Worm (Caenorhabditis elegans): Measurements from ENCODE around the gene ZK945.8.
A peak's percentile ranks its signal among the peaks of the same experiment; 100 is the strongest.

ZK945.8 gene

DNA sequence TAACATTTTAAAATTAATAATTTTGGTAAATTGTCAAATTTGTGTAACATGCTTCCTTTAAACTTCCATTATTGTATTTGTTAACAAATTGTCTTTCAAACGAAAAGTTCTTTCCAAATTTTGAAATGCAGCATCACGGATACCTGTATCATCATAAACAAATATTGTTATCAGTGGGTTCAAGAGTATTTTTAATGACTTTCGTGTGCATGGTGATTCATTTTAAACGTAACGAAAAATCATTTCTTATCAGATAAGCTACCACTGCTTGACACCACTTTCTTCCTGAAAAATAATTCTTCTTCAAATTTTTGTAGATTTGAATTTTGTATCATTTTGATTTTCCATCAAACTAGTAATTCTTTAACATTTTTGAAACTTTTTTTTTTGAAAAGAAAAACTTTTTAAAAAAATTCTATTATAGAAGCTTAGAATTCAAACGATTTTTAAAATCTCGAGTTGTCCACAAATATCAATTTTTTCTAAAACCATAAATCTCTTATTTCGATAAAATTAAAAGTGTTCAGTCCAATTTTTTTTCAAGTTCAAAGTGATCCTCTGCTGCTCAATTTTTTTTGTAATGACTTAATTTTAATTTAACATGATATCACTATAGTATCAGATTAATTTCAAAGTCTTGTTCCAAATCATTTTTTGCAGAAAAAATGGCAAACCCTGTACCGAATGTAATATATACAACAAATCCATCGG lies 26.0 kb downstream of the ZK945.8 start, which contains the start of gene F27E5.9:
TSS of gene F27E5.9 (plus strand) at position 661 of the 711 bp plus-strand sequence.
- TF ChIP-seq ceh-48 (tag; optimal IDR thresholded peaks at IDR 0.05) (no peak), elt-2 (tag; optimal IDR thresholded peaks at IDR 0.05) (peak; percentile 66)

DNA sequence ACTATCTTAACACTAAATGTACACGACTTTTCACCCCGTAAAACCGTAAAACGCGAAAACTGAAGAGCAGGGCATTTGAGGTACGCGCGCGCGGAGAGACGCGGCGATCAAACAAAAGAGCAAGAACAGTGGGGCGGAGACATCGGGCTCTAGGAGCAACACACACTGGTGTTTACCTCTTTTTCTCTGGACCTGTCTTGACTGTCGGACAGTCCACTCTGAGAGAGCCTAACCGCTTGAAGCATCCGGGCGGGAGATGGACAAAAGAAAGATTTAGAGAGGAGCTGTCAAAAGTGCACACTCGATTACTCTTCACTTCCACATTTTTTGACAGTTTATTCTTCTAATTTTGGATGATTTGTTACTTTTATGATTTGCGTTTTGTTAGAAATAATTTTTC lies 28.3 kb downstream of the ZK945.8 start:
- no peak for TF ChIP-seq ceh-2 (tag; optimal IDR thresholded peaks at IDR 0.05)
- TF ChIP-seq hlh-30 (tag; optimal IDR thresholded peaks at IDR 0.05; ENCODE audit: insufficient read depth), result no peak
- no peak for TF ChIP-seq K09A11.1 (tag; optimal IDR thresholded peaks at IDR 0.05; ENCODE audit: insufficient read depth)
- peak; percentile 24 for TF ChIP-seq dmd-4 (tag; optimal IDR thresholded peaks at IDR 0.05; ENCODE audit: borderline replicate concordance)
- TF ChIP-seq gmeb-2 (tag; optimal IDR thresholded peaks at IDR 0.05), result no peak
- no peak for TF ChIP-seq madf-2 (tag; optimal IDR thresholded peaks at IDR 0.05)
- TF ChIP-seq ceh-30 (tag; optimal IDR thresholded peaks at IDR 0.05), result no peak
- no peak for TF ChIP-seq mec-3 (tag; optimal IDR thresholded peaks at IDR 0.05; ENCODE audit: borderline replicate concordance)
- TF ChIP-seq nhr-11 (tag; optimal IDR thresholded peaks at IDR 0.05), result no peak
- no peak for TF ChIP-seq fkh-6 (tag; optimal IDR thresholded peaks at IDR 0.05)
- no peak for TF ChIP-seq ceh-45 (GFP tag; IDR thresholded peaks at IDR 0.05)
- TF ChIP-seq unc-3 (GFP tag; conservative IDR thresholded peaks at IDR 0.05), result no peak
- TF ChIP-seq unc-3 (tag; optimal IDR thresholded peaks at IDR 0.05), result no peak
- no peak for TF ChIP-seq che-1 (tag; optimal IDR thresholded peaks at IDR 0.05)
- no peak for TF ChIP-seq lim-6 (tag; optimal IDR thresholded peaks at IDR 0.05)
- no peak for TF ChIP-seq pax-1 (tag; optimal IDR thresholded peaks at IDR 0.05)
- TF ChIP-seq unc-42 (tag; optimal IDR thresholded peaks at IDR 0.05), result no peak
- no peak for TF ChIP-seq pha-4 (tag; optimal IDR thresholded peaks at IDR 0.05)
- no peak for TF ChIP-seq unc-86 (tag; optimal IDR thresholded peaks at IDR 0.05)
- TF ChIP-seq npax-4 (tag; optimal IDR thresholded peaks at IDR 0.05), result no peak
- TF ChIP-seq zip-5 (tag; optimal IDR thresholded peaks at IDR 0.05), result no peak
- TF ChIP-seq pqm-1 (tag; optimal IDR thresholded peaks at IDR 0.05), result no peak
- no peak for TF ChIP-seq lin-11 (tag; optimal IDR thresholded peaks at IDR 0.05)
- no peak for TF ChIP-seq tbx-2 (tag; optimal IDR thresholded peaks at IDR 0.05)
- peak; percentile 83 for TF ChIP-seq ceh-22 (tag; optimal IDR thresholded peaks at IDR 0.05)
- no peak for TF ChIP-seq odd-2 (tag; optimal IDR thresholded peaks at IDR 0.05)
- peak; percentile 41 for TF ChIP-seq ets-4 (tag; optimal IDR thresholded peaks at IDR 0.05)

DNA sequence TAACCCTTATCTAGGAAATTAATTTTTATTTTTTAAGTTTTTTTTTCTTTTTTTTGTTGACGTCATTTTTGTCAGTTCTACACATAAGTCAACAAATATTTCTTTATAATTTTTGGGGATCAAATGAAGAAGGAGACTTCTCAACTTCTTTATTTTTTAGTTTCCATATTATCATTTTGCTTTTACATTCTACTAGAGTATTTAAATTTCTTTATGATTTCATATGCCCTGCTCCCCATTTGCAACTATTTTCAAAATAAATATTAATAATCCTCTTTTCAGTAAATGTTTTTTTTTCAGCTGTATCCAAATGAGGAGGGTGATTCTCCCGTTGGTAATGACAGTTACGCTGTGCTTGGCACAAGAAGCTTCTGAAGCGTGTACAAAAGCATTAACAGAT lies 28.9 kb downstream of the ZK945.8 start, which contains the start of gene phg-1:
TSS of gene phg-1 (plus strand) at position 301 of the 400 bp plus-strand sequence.
- TF ChIP-seq dmd-4 (tag; optimal IDR thresholded peaks at IDR 0.05; ENCODE audit: borderline replicate concordance) (no peak), ceh-24 (tag; optimal IDR thresholded peaks at IDR 0.05) (no peak), lim-6 (tag; optimal IDR thresholded peaks at IDR 0.05) (no peak), fax-1 (tag; optimal IDR thresholded peaks at IDR 0.05) (no peak), ceh-31 (tag; optimal IDR thresholded peaks at IDR 0.05) (no peak), lin-11 (tag; optimal IDR thresholded peaks at IDR 0.05) (no peak), rnt-1 (tag; optimal IDR thresholded peaks at IDR 0.05) (no peak), nfya-1 (tag; optimal IDR thresholded peaks at IDR 0.05) (no peak), pax-1 (tag; optimal IDR thresholded peaks at IDR 0.05) (no peak), hlh-13 (GFP tag; optimal IDR thresholded peaks at IDR 0.05) (no peak), hlh-15 (tag; optimal IDR thresholded peaks at IDR 0.05) (no peak), ceh-30 (tag; optimal IDR thresholded peaks at IDR 0.05) (no peak), mec-3 (tag; optimal IDR thresholded peaks at IDR 0.05; ENCODE audit: borderline replicate concordance) (no peak)

DNA sequence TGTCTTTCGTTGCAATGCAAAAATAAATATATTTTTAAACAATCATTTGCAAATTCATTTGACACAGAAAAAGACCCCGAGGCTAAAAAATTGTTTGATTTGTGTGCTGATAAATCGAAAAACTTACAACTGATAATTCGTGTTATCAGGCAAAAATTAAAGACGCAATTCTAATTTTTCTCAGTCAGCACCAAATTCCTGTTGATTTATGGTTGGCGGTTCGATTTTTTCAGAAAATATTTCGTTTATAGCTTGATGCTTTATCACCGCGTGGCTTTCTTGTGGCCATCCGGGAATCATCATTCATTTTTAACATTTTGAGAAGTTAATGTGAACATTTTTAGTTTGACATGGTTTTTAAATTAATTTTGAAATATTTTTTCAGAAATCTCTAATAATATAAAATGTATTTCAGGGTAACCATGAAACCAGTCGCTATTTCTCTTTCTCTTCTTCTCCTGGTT lies 30.8 kb downstream of the ZK945.8 start, which contains the start of gene asah-2:
TSS of gene asah-2 (plus strand) at position 414 of the 464 bp plus-strand sequence.
- TF ChIP-seq K02D7.2 (tag; optimal IDR thresholded peaks at IDR 0.05) (no peak), ceh-9 (tag; optimal IDR thresholded peaks at IDR 0.05) (no peak), rnt-1 (tag; optimal IDR thresholded peaks at IDR 0.05) (no peak), sox-4 (tag; optimal IDR thresholded peaks at IDR 0.05) (no peak), ceh-45 (GFP tag; IDR thresholded peaks at IDR 0.05) (no peak), pha-4 (tag; optimal IDR thresholded peaks at IDR 0.05) (no peak)

Measured in whole organism, late embryonic.